In genomic region chrV:4647857-4648256, ce11 we compare ENCODE assay signal across 5 worm cellular contexts.
TF ChIP-seq lines count a peak whose summit lies in the region.

F41F3.3 (minus strand) TSS chrV:4648239.

TF ChIP-seq in whole organism, L1 larva, 84 proteins besides CTCF, POLR2A, EP300 and RAD21:
- no peak for TF ChIP-seq ceh-88 (GFP tag; IDR thresholded peaks at IDR 0.05; lab: Robert Waterston, UW)
- peak; percentile 46 for TF ChIP-seq ama-1 (optimal IDR thresholded peaks at IDR 0.05; lab: Kevin White, UChicago)
- TF ChIP-seq ceh-8 (GFP tag; optimal IDR thresholded peaks at IDR 0.05; lab: Kevin White, UChicago): peak; percentile 75
- no peak for TF ChIP-seq efl-1 (optimal IDR thresholded peaks at IDR 0.05; lab: Kevin White, UChicago)
- TF ChIP-seq efl-1 (GFP tag; optimal IDR thresholded peaks at IDR 0.05 in 1 of 2; lab: Kevin White, UChicago): peak in 1 of 2 experiments; percentile 57

TF ChIP-seq in whole organism, L3 larva, 47 proteins besides CTCF, POLR2A, EP300 and RAD21:
- no peak for TF ChIP-seq unc-39 (tag; optimal IDR thresholded peaks at IDR 0.05; lab: Kevin White, UChicago)
- TF ChIP-seq ama-1 (optimal IDR thresholded peaks at IDR 0.05; lab: Kevin White, UChicago): peak; percentile 66
- TF ChIP-seq lsy-12 (tag; optimal IDR thresholded peaks at IDR 0.05; lab: Kevin White, UChicago): peak; percentile 19
- peak; percentile 18 for TF ChIP-seq nfya-1 (tag; optimal IDR thresholded peaks at IDR 0.05; lab: Kevin White, UChicago; ENCODE audit: insufficient read depth)
- TF ChIP-seq fos-1 (tag; optimal IDR thresholded peaks at IDR 0.05; lab: Kevin White, UChicago): no peak
- TF ChIP-seq nhr-25 (tag; optimal IDR thresholded peaks at IDR 0.05; lab: Kevin White, UChicago): peak; percentile 76
- TF ChIP-seq tbx-2 (tag; optimal IDR thresholded peaks at IDR 0.05; lab: Kevin White, UChicago): no peak

TF ChIP-seq in whole organism, early embryonic, 17 proteins besides CTCF, POLR2A, EP300 and RAD21:
- TF ChIP-seq B0310.2 (tag; optimal IDR thresholded peaks at IDR 0.05; lab: Kevin White, UChicago) (no peak), ceh-13 (GFP tag; optimal IDR thresholded peaks at IDR 0.05; lab: Kevin White, UChicago) (no peak), flt-1 (GFP tag; IDR thresholded peaks at IDR 0.05; lab: Robert Waterston, UW) (no peak), pes-1 (GFP tag; IDR thresholded peaks at IDR 0.05; lab: Robert Waterston, UW) (no peak; the same call in 1 of the 2 replicates), sea-1 (GFP tag; conservative IDR thresholded peaks at IDR 0.05; lab: Robert Waterston, UW) (no peak), tbx-37 (GFP tag; conservative IDR thresholded peaks at IDR 0.05; lab: Robert Waterston, UW) (no peak), ets-7 (tag; optimal IDR thresholded peaks at IDR 0.05; lab: Kevin White, UChicago) (no peak), F13C5.2 (tag; optimal IDR thresholded peaks at IDR 0.05; lab: Kevin White, UChicago) (no peak), ama-1 (optimal IDR thresholded peaks at IDR 0.05; lab: Kevin White, UChicago) (no peak), hnd-1 (tag; optimal IDR thresholded peaks at IDR 0.05; lab: Kevin White, UChicago) (no peak), tbx-11 (GFP tag; IDR thresholded peaks at IDR 0.05; lab: Robert Waterston, UW) (no peak), ceh-36 (tag; optimal IDR thresholded peaks at IDR 0.05; lab: Kevin White, UChicago) (no peak), hmg-4 (GFP tag; optimal IDR thresholded peaks at IDR 0.05; lab: Kevin White, UChicago) (peak; percentile 33), aly-1 (tag; optimal IDR thresholded peaks at IDR 0.05; lab: Kevin White, UChicago) (peak; percentile 47), scrt-1 (GFP tag; IDR thresholded peaks at IDR 0.05; lab: Robert Waterston, UW) (peak; percentile 76), tra-4 (tag; optimal IDR thresholded peaks at IDR 0.05; lab: Kevin White, UChicago) (no peak)

TF ChIP-seq in whole organism, midembryonic, 9 proteins besides CTCF, POLR2A, EP300 and RAD21:
- 0 out of 2 replicates have a peak, but pooled peaks have one; percentile 25 for TF ChIP-seq tab-1 (GFP tag; IDR thresholded peaks at IDR 0.05; lab: Robert Waterston, UW)
- no peak for TF ChIP-seq cog-1 (tag; optimal IDR thresholded peaks at IDR 0.05; lab: Kevin White, UChicago)
- TF ChIP-seq flt-1 (GFP tag; IDR thresholded peaks at IDR 0.05; lab: Robert Waterston, UW): peak; percentile 65; the same call in 1 of the 2 replicates
- TF ChIP-seq ztf-23 (GFP tag; IDR thresholded peaks at IDR 0.05; lab: Robert Waterston, UW): 0 out of 2 replicates have a peak, but pooled peaks have one; percentile 46
- TF ChIP-seq med-1 (GFP tag; optimal IDR thresholded peaks at IDR 0.05; lab: Kevin White, UChicago; ENCODE audit: insufficient read depth): no peak

TF ChIP-seq in whole organism, young adult, 124 proteins besides CTCF, POLR2A, EP300 and RAD21:
- no peak for TF ChIP-seq cebp-2 (GFP tag; IDR thresholded peaks at IDR 0.05; lab: Robert Waterston, UW)
- TF ChIP-seq ztf-22 (GFP tag; optimal IDR thresholded peaks at IDR 0.05; lab: Kevin White, UChicago): peak; percentile 4
- TF ChIP-seq F22D6.2 (tag; optimal IDR thresholded peaks at IDR 0.05; lab: Kevin White, UChicago): no peak
- TF ChIP-seq ceh-27 (GFP tag; optimal IDR thresholded peaks at IDR 0.05; lab: Kevin White, UChicago): peak; percentile 10
- TF ChIP-seq F52B5.7 (tag; optimal IDR thresholded peaks at IDR 0.05; lab: Kevin White, UChicago): peak; percentile 65
- TF ChIP-seq chd-7 (tag; optimal IDR thresholded peaks at IDR 0.05; lab: Kevin White, UChicago): peak; percentile 33
- no peak for TF ChIP-seq athp-1 (tag; optimal IDR thresholded peaks at IDR 0.05; lab: Kevin White, UChicago)
- no peak for TF ChIP-seq xnd-1 (tag; optimal IDR thresholded peaks at IDR 0.05; lab: Kevin White, UChicago)
- TF ChIP-seq ekl-4 (GFP tag; IDR thresholded peaks at IDR 0.05; lab: Robert Waterston, UW): 0 out of 2 replicates have a peak, but pooled peaks have one; percentile 24
- no peak for TF ChIP-seq hrde-1 (tag; optimal IDR thresholded peaks at IDR 0.05; lab: Kevin White, UChicago; ENCODE audit: borderline replicate concordance)
- TF ChIP-seq repo-1 (tag; optimal IDR thresholded peaks at IDR 0.05; lab: Kevin White, UChicago): peak; percentile 24
- 0 out of 2 replicates have a peak, but pooled peaks have one; percentile 4 for TF ChIP-seq madf-3 (GFP tag; IDR thresholded peaks at IDR 0.05; lab: Robert Waterston, UW)
- no peak for TF ChIP-seq Y56A3A.18 (GFP tag; IDR thresholded peaks at IDR 0.05; lab: Robert Waterston, UW)
- TF ChIP-seq zfh-2 (GFP tag; conservative IDR thresholded peaks at IDR 0.05; lab: Robert Waterston, UW): peak; percentile 97
- TF ChIP-seq cebp-1 (GFP tag; IDR thresholded peaks at IDR 0.05; lab: Robert Waterston, UW): no peak
- no peak for TF ChIP-seq cebp-1 (tag; optimal IDR thresholded peaks at IDR 0.05; lab: Kevin White, UChicago)
- TF ChIP-seq F39B2.1 (GFP tag; IDR thresholded peaks at IDR 0.05; lab: Robert Waterston, UW): no peak
- TF ChIP-seq B0019.2 (GFP tag; conservative IDR thresholded peaks at IDR 0.05; lab: Robert Waterston, UW): 0 out of 2 replicates have a peak, but pooled peaks have one; percentile 11
- TF ChIP-seq Y53G8AR.9 (GFP tag; conservative IDR thresholded peaks at IDR 0.05; lab: Robert Waterston, UW): no peak
- no peak for TF ChIP-seq K11D2.4 (GFP tag; IDR thresholded peaks at IDR 0.05; lab: Robert Waterston, UW)
- TF ChIP-seq egrh-3 (GFP tag; IDR thresholded peaks at IDR 0.05; lab: Robert Waterston, UW): peak; percentile 97
- peak; percentile 16 for TF ChIP-seq attf-5 (GFP tag; optimal IDR thresholded peaks at IDR 0.05; lab: Kevin White, UChicago)

Comparison
In these comparisons a context has a peak if more than half of its experiments do, and no peak if none do; other contexts are left out.
1. Of the 8 proteins assayed by ChIP-seq in both whole organism, young adult and whole organism, L1 larva: peak only in whole organism, young adult: none; only in whole organism, L1 larva: ama-1; in both: none; in neither: 6; mixed calls (peak in some experiments, not most) for 1.